Worm (Caenorhabditis elegans) whole organism, L4 larva: ENCODE results near the gene ZK688.5.

Source experiments
- D1046.2 ChIP-seq: fragments of 200-800 bp; sonication (Bioruptor generic); IDR thresholded peaks from 2 replicates; pipeline ENCODE4 v1.3.6; 2022; ENCODE audit warnings: missing genetic modification characterization, missing compliant biosample characterization
- F37D6.2 ChIP-seq: sonication (generic microtip); optimal IDR thresholded peaks from 2 replicates; lab custom pipeline; 2016; ENCODE audit warnings: mild to moderate bottlenecking, missing genetic modification characterization, missing compliant biosample characterization
- F44E2.7 ChIP-seq: fragments of 200-800 bp; sonication (Bioruptor generic); IDR thresholded peaks from 2 replicates; pipeline ENCODE4 v2.1.2; 2022; ENCODE audit warnings: missing genetic modification characterization, missing compliant biosample characterization
- T20F7.1 ChIP-seq: fragments of 200-800 bp; sonication (Bioruptor generic); optimal IDR thresholded peaks from 2 replicates; lab custom pipeline; 2018; ENCODE audit warnings: mild to moderate bottlenecking, missing genetic modification characterization, missing compliant biosample characterization
- T26A8.4 ChIP-seq: fragments of 200-800 bp; sonication (Bioruptor generic); IDR thresholded peaks from 2 replicates; pipeline ENCODE4 v1.3.6; 2022; ENCODE audit warnings: missing genetic modification characterization, missing compliant biosample characterization
- Y48G9A.11 ChIP-seq: fragments of 200-800 bp; sonication (Bioruptor generic); IDR thresholded peaks from 2 replicates; pipeline ENCODE4 v1.3.6; 2022; ENCODE audit warnings: missing genetic modification reagents, missing genetic modification characterization, missing compliant biosample characterization
- aly-2 ChIP-seq: sonication (generic microtip); optimal IDR thresholded peaks from 2 replicates; lab custom pipeline; 2018; ENCODE audit warnings: missing biosample characterization, missing genetic modification characterization
- arid-1 ChIP-seq: fragments of 200-800 bp; sonication (Bioruptor generic); conservative IDR thresholded peaks from 2 replicates; pipeline ENCODE4 v1.3.6; 2022; ENCODE audit warnings: missing genetic modification reagents, missing genetic modification characterization, missing compliant biosample characterization
- ceh-32 ChIP-seq: sonication (generic microtip); optimal IDR thresholded peaks from 2 replicates; lab custom pipeline; 2016; ENCODE audit warnings: mild to moderate bottlenecking, missing genetic modification characterization, missing compliant biosample characterization; ENCODE audit not compliant: poor library complexity
- cey-2 ChIP-seq: sonication (generic microtip); optimal IDR thresholded peaks from 3 replicates; lab custom pipeline; 2017; ENCODE audit warnings: missing genetic modification characterization, mild to moderate bottlenecking, missing compliant biosample characterization, antibody characterized with exemption, borderline replicate concordance; ENCODE audit not compliant: insufficient read depth
- daf-16 ChIP-seq, 3 experiments: sonication (generic microtip); optimal IDR thresholded peaks; 2 replicates each; lab custom pipeline; 2016 to 2017; ENCODE audit warnings: missing genetic modification characterization in 3 of 3, missing genetic modification reagents in 3 of 3, mild to moderate bottlenecking in 2 of 3, missing compliant biosample characterization in 2 of 3, missing biosample characterization in 1 of 3, moderate library complexity in 1 of 3
- daf-19 ChIP-seq: fragments of 200-800 bp; sonication (Bioruptor generic); conservative IDR thresholded peaks from 2 replicates; pipeline ENCODE4 v1.3.6; 2022; ENCODE audit warnings: missing genetic modification characterization, missing compliant biosample characterization
- daf-8 ChIP-seq: fragments of 200-800 bp; sonication (Bioruptor generic); IDR thresholded peaks from 2 replicates; pipeline ENCODE4 v1.3.6; 2022; ENCODE audit warnings: missing genetic modification characterization, missing compliant biosample characterization
- dmd-9 ChIP-seq: fragments of 200-800 bp; sonication (Bioruptor generic); IDR thresholded peaks from 2 replicates; pipeline ENCODE4 v1.3.6; 2022; ENCODE audit warnings: missing genetic modification reagents, missing genetic modification characterization, missing compliant biosample characterization
- dve-1 ChIP-seq: sonication (generic microtip); optimal IDR thresholded peaks from 2 replicates; lab custom pipeline; 2017; ENCODE audit warnings: antibody characterized with exemption, mild to moderate bottlenecking, missing genetic modification characterization, missing compliant biosample characterization; ENCODE audit not compliant: insufficient read depth
- fkh-10 ChIP-seq: fragments of 150-350 bp; optimal IDR thresholded peaks from 2 replicates; lab custom pipeline; 2014; ENCODE audit warnings: missing biosample characterization, missing genetic modification reagents, missing genetic modification characterization
- hlh-30 ChIP-seq: sonication (generic microtip); optimal IDR thresholded peaks from 2 replicates; lab custom pipeline; 2017; ENCODE audit warnings: antibody characterized with exemption, mild to moderate bottlenecking, missing genetic modification characterization, missing compliant biosample characterization; ENCODE audit not compliant: insufficient read depth
- lim-7 ChIP-seq: fragments of 200-800 bp; sonication (Bioruptor generic); IDR thresholded peaks from 2 replicates; pipeline ENCODE4 v1.3.6; 2022; ENCODE audit warnings: missing genetic modification characterization, missing compliant biosample characterization
- lin-1 ChIP-seq: fragments of 200-800 bp; sonication (Bioruptor generic); IDR thresholded peaks from 2 replicates; pipeline ENCODE4 v1.3.6; 2022; ENCODE audit warnings: missing genetic modification reagents, missing genetic modification characterization, missing compliant biosample characterization
- lin-38 ChIP-seq: fragments of 200-800 bp; sonication (Bioruptor generic); IDR thresholded peaks from 2 replicates; pipeline ENCODE4 v1.3.6; 2022; ENCODE audit warnings: missing genetic modification reagents, missing genetic modification characterization, missing compliant biosample characterization
- mes-2 ChIP-seq: sonication (generic microtip); optimal IDR thresholded peaks from 2 replicates; lab custom pipeline; 2016; ENCODE audit warnings: missing genotype, mild to moderate bottlenecking, missing genetic modification characterization, missing compliant biosample characterization; ENCODE audit not compliant: poor library complexity, severe bottlenecking
- mxl-3 ChIP-seq: fragments of 200-800 bp; sonication (Bioruptor generic); optimal IDR thresholded peaks from 2 replicates; lab custom pipeline; 2018; ENCODE audit warnings: mild to moderate bottlenecking, missing genetic modification characterization, missing compliant biosample characterization
- nhr-10 ChIP-seq: fragments of 150-350 bp; optimal IDR thresholded peaks from 2 replicates; lab custom pipeline; 2014; ENCODE audit warnings: missing biosample characterization, missing genetic modification characterization
- nhr-102 ChIP-seq: sonication (generic microtip); optimal IDR thresholded peaks from 2 replicates; lab custom pipeline; 2016; ENCODE audit warnings: mild to moderate bottlenecking, missing genetic modification characterization, moderate library complexity, missing compliant biosample characterization
- nhr-11 ChIP-seq: fragments of 150-350 bp; optimal IDR thresholded peaks from 2 replicates; lab custom pipeline; 2014; ENCODE audit warnings: missing biosample characterization, missing genetic modification characterization
- nhr-111 ChIP-seq: fragments of 200-800 bp; sonication (Bioruptor generic); optimal IDR thresholded peaks from 2 replicates; lab custom pipeline; 2018; ENCODE audit warnings: mild to moderate bottlenecking, missing genetic modification characterization, missing compliant biosample characterization
- nhr-237 ChIP-seq: sonication (generic microtip); optimal IDR thresholded peaks from 2 replicates; lab custom pipeline; 2017; ENCODE audit warnings: missing biosample characterization, missing genetic modification characterization
- nhr-25 ChIP-seq: sonication (generic microtip); optimal IDR thresholded peaks from 2 replicates; lab custom pipeline; 2017; ENCODE audit warnings: missing genetic modification characterization, mild to moderate bottlenecking, missing compliant biosample characterization, antibody characterized with exemption, moderate library complexity, borderline replicate concordance; ENCODE audit not compliant: insufficient read depth
- nhr-28 ChIP-seq: fragments of 150-350 bp; optimal IDR thresholded peaks from 2 replicates; lab custom pipeline; 2014; ENCODE audit warnings: missing biosample characterization, missing genetic modification characterization
- nhr-41 ChIP-seq: fragments of 200-800 bp; sonication (Bioruptor generic); IDR thresholded peaks from 2 replicates; pipeline ENCODE4 v1.3.6; 2022; ENCODE audit warnings: missing genetic modification reagents, missing genetic modification characterization, missing compliant biosample characterization
- nhr-48 ChIP-seq: sonication (generic microtip); optimal IDR thresholded peaks from 2 replicates; lab custom pipeline; 2016; ENCODE audit warnings: mild to moderate bottlenecking, missing genetic modification characterization, missing compliant biosample characterization
- nhr-6 ChIP-seq: fragments of 150-350 bp; optimal IDR thresholded peaks from 2 replicates; lab custom pipeline; 2014; ENCODE audit warnings: missing biosample characterization, missing genetic modification characterization
- nhr-76 ChIP-seq: fragments of 150-350 bp; optimal IDR thresholded peaks from 2 replicates; lab custom pipeline; 2014; ENCODE audit warnings: missing biosample characterization, missing genetic modification characterization
- nhr-77 ChIP-seq: fragments of 150-350 bp; optimal IDR thresholded peaks from 2 replicates; lab custom pipeline; 2014; ENCODE audit warnings: missing biosample characterization, missing genetic modification characterization
- saeg-2 ChIP-seq: fragments of 200-800 bp; sonication (Bioruptor generic); IDR thresholded peaks from 2 replicates; pipeline ENCODE4 v1.3.6; 2022; ENCODE audit warnings: missing genetic modification reagents, missing genetic modification characterization, missing compliant biosample characterization
- set-16 ChIP-seq: fragments of 200-800 bp; sonication (Bioruptor generic); IDR thresholded peaks from 2 replicates; pipeline ENCODE4 v1.3.6; 2022; ENCODE audit warnings: missing genetic modification reagents, missing genetic modification characterization, missing compliant biosample characterization
- snpc-1.2 ChIP-seq: fragments of 200-800 bp; sonication (Bioruptor generic); IDR thresholded peaks from 2 replicates; pipeline ENCODE4 v1.3.6; 2022; ENCODE audit warnings: missing genetic modification reagents, missing genetic modification characterization, missing compliant biosample characterization
- spr-1 ChIP-seq: sonication (generic microtip); optimal IDR thresholded peaks from 2 replicates; lab custom pipeline; 2016; ENCODE audit warnings: mild to moderate bottlenecking, missing genetic modification characterization, missing compliant biosample characterization
- unc-39 ChIP-seq: sonication (generic microtip); optimal IDR thresholded peaks from 2 replicates; lab custom pipeline; 2017; ENCODE audit warnings: missing biosample characterization, missing genetic modification characterization
- vab-7 ChIP-seq: fragments of 200-800 bp; sonication (Bioruptor generic); IDR thresholded peaks from 2 replicates; pipeline ENCODE4 v1.3.6; 2022; ENCODE audit warnings: missing genetic modification reagents, missing genetic modification characterization, missing compliant biosample characterization
- zip-2 ChIP-seq: fragments of 150-350 bp; optimal IDR thresholded peaks from 2 replicates; lab custom pipeline; 2014; ENCODE audit warnings: missing biosample characterization, missing genetic modification characterization

ZK688.5 gene

DNA sequence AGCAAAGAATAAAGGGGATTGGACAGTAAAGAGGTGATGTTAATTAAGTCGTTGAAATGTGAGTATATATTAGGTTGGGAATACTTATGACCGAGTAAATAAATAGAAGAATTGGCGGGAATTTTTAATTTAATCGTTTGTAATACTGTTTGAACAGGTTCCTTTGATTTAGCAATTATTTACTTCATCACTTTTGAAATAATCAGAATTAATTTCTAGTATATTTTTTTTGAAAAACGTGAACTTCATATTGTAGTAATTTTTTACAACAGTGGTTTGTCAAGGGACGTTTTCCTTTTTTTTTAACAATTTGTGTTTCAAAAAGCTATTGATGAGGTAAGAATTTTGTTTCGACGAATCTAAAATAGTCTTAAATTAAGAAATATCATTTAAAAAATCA, 30.8 kb upstream of the ZK688.5 start, which contains the start of gene C29E4.17:
Gene C29E4.17, plus strand, starts transcription at position 301 of the 400 bp plus-strand sequence.
- TF ChIP-seq daf-16 (GFP tag; optimal IDR thresholded peaks at IDR 0.05; lab: Kevin White, UChicago) = no peak
- TF ChIP-seq daf-16 (tag; optimal IDR thresholded peaks at IDR 0.05; lab: Kevin White, UChicago) = no peak
- TF ChIP-seq D1046.2 (GFP tag; lab: Robert Waterston, UW) = no peak
- TF ChIP-seq nhr-48 (tag; lab: Kevin White, UChicago) = no peak
- TF ChIP-seq nhr-111 (GFP tag; lab: Kevin White, UChicago) = no peak
- TF ChIP-seq nhr-25 (tag; lab: Kevin White, UChicago) = no peak
- TF ChIP-seq mes-2 = no peak
- TF ChIP-seq spr-1 (tag; lab: Kevin White, UChicago) = no peak
- TF ChIP-seq ceh-32 (tag; lab: Kevin White, UChicago) = no peak
- TF ChIP-seq dmd-9 (GFP tag; lab: Robert Waterston, UW) = no peak
- TF ChIP-seq saeg-2 (GFP tag; lab: Robert Waterston, UW) = no peak
- TF ChIP-seq zip-2 (tag; lab: Kevin White, UChicago) = no peak
- no peak for TF ChIP-seq fkh-10 (GFP tag; lab: Kevin White, UChicago)
- TF ChIP-seq nhr-11 (tag; lab: Kevin White, UChicago) = no peak
- TF ChIP-seq cey-2 (tag; lab: Kevin White, UChicago) = no peak
- TF ChIP-seq aly-2 (tag; lab: Kevin White, UChicago) = no peak
- no peak for TF ChIP-seq lim-7 (GFP tag; lab: Robert Waterston, UW)
- no peak for TF ChIP-seq nhr-102 (tag; lab: Kevin White, UChicago)

- TF ChIP-seq mes-2 (no peak), F37D6.2 (tag; lab: Kevin White, UChicago) (no peak), dve-1 (tag; lab: Kevin White, UChicago) (no peak), nhr-10 (tag; lab: Kevin White, UChicago) (no peak), unc-39 (tag; lab: Kevin White, UChicago) (no peak), daf-19 (GFP tag; lab: Robert Waterston, UW) (no peak), nhr-25 (tag; lab: Kevin White, UChicago) (no peak), mxl-3 (GFP tag; lab: Kevin White, UChicago) (no peak), nhr-77 (tag; lab: Kevin White, UChicago) (no peak), set-16 (GFP tag; lab: Robert Waterston, UW) (no peak), nhr-6 (tag; lab: Kevin White, UChicago) (no peak), nhr-28 (no peak), lin-38 (no peak), hlh-30 (tag; lab: Kevin White, UChicago) (no peak), nhr-41 (GFP tag; lab: Robert Waterston, UW) (no peak), nhr-237 (no peak), lin-1 (GFP tag; lab: Robert Waterston, UW) (no peak)
These were observed 28.4 kb upstream of the ZK688.5 start, which contains the start of gene C29E4.14 for ce11 chrIII:7919823-7920222. Gene C29E4.14, plus strand, starts transcription at chrIII:7920123.

ce11 chrIII:7917667-7918066, 26.2 kb upstream of the ZK688.5 start, which contains the start of gene gly-3:
Gene gly-3, minus strand, starts transcription at chrIII:7917767.
- TF ChIP-seq T26A8.4 (GFP tag; lab: Robert Waterston, UW) (no peak), nhr-25 (tag; lab: Kevin White, UChicago) (no peak), snpc-1.2 (no peak), arid-1 (no peak), Y48G9A.11 (GFP tag; lab: Robert Waterston, UW) (no peak), T20F7.1 (no peak), daf-8 (GFP tag; lab: Robert Waterston, UW) (no peak), F44E2.7 (no peak), nhr-76 (no peak), vab-7 (GFP tag; lab: Robert Waterston, UW) (no peak), set-16 (GFP tag; lab: Robert Waterston, UW) (no peak)
